Fruit fly (Drosophila melanogaster): Measurements from ENCODE around the gene Pfdn2.

DNA sequence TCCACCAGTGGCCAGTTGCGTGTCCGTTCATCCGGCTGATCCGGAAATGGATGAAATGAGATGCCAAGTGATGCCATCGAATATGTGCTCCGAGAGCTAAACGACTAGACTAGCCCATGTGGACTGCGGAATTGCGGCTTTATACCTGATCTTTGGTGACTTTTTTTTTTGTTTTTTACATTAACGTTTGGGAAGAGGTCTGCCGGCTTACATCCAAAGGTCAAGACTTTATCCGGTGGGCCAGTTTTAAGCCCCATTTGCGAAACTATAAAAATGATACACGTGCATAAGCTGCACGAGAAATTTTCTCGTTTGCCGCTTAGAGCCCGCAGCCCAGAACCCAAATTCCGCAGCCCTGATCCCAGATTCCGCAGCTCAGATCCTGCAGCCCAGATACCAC is 28.7 kb upstream of the Pfdn2 start, which contains the start of gene Elo68alpha:
- no peak for TF ChIP-seq Dll (optimal IDR thresholded peaks at IDR 0.05)
- TF ChIP-seq usp (GFP tag; optimal IDR thresholded peaks at IDR 0.05) = no peak
- no peak for TF ChIP-seq CG8478 (optimal IDR thresholded peaks at IDR 0.05)
- no peak for TF ChIP-seq psq (optimal IDR thresholded peaks at IDR 0.05)

All from whole organism.